Worm (Caenorhabditis elegans): ENCODE results near the gene C18B10.6.

DNA sequence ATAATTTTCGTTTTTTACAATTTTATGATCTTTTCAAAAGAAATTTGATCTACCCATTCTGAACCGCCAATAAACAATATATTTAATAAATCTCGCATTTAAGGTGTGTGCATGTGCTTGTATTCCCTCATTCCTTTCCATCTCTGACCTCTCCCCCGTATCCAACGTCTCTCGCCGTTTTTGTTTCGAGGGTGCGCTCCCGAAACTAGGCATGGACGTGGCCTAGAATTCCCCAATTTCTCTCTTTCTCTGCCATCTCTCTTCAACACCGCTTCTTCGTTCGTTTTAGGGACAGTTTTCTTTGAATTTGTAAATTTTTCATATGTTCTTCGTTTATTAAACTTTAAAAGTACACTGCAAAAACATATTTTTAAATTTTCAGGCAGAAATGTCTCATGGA lies 15.3 kb downstream of the C18B10.6 start, which contains the start of gene F25E5.1:
- no peak for TF ChIP-seq hif-1 (tag; optimal IDR thresholded peaks at IDR 0.05)
- no peak for TF ChIP-seq jun-1 (tag; optimal IDR thresholded peaks at IDR 0.05)
- TF ChIP-seq gei-8 (GFP tag; optimal IDR thresholded peaks at IDR 0.05) = no peak
- no peak for TF ChIP-seq Y75B8A.6 (GFP tag; IDR thresholded peaks at IDR 0.05)
- TF ChIP-seq hlh-30 (tag; optimal IDR thresholded peaks at IDR 0.05; ENCODE audit: insufficient read depth) = peak; percentile 63
- TF ChIP-seq ces-1 (GFP tag; optimal IDR thresholded peaks at IDR 0.05) = no peak

Measured in whole organism, L4 larva.